Fruit fly (Drosophila melanogaster) whole organism, embryonic: ENCODE data around the gene Rtca.

Experiments
- ATbp ChIP-seq: fragments of 200-800 bp; sonication (Bioruptor generic); optimal IDR thresholded peaks from 2 replicates; lab custom pipeline; 2017; ENCODE audit warnings: missing biosample characterization, mild to moderate bottlenecking, missing genetic modification characterization, missing genetic modification reagents
- B-H2 ChIP-seq: fragments of 200-800 bp; sonication (Bioruptor generic); optimal IDR thresholded peaks from 2 replicates; lab custom pipeline; 2018; ENCODE audit warnings: missing biosample characterization, mild to moderate bottlenecking, missing genetic modification characterization
- CG10209 ChIP-seq: fragments of 200-800 bp; sonication (Bioruptor generic); optimal IDR thresholded peaks from 3 replicates; lab custom pipeline; 2017; ENCODE audit warnings: missing biosample characterization, mild to moderate bottlenecking, missing genetic modification characterization, missing genetic modification reagents
- CG12104 ChIP-seq: fragments of 200-800 bp; sonication (Bioruptor generic); optimal IDR thresholded peaks from 3 replicates; lab custom pipeline; 2016; ENCODE audit warnings: missing biosample characterization, missing genetic modification characterization
- CG13424 ChIP-seq: fragments of 200-800 bp; sonication (Bioruptor generic); optimal IDR thresholded peaks from 2 replicates; lab custom pipeline; 2019; ENCODE audit warnings: missing biosample characterization, mild to moderate bottlenecking, missing genetic modification characterization, moderate library complexity
- CG14014 ChIP-seq: fragments of 200-800 bp; sonication (Bioruptor generic); IDR thresholded peaks from 2 replicates; pipeline ENCODE4 v1.3.6; 2022; ENCODE audit warnings: missing biosample characterization, missing genetic modification characterization
- CG14667 ChIP-seq: fragments of 200-800 bp; sonication (Bioruptor generic); IDR thresholded peaks from 2 replicates; pipeline ENCODE4 v1.3.6; 2022; ENCODE audit warnings: missing biosample characterization, missing genetic modification characterization
- CG14860 ChIP-seq: fragments of 200-800 bp; sonication (Bioruptor generic); IDR thresholded peaks from 3 replicates; pipeline ENCODE4 v1.3.6; 2022; ENCODE audit warnings: missing biosample characterization, missing genetic modification characterization; ENCODE audit not compliant: partially characterized antibody
- CG1529 ChIP-seq: fragments of 200-800 bp; sonication (Bioruptor generic); optimal IDR thresholded peaks from 3 replicates; lab custom pipeline; 2018; ENCODE audit warnings: missing biosample characterization, missing genetic modification characterization
- CG1602 ChIP-seq: fragments of 200-800 bp; sonication (Bioruptor generic); optimal IDR thresholded peaks from 3 replicates; lab custom pipeline; 2016; ENCODE audit warnings: missing biosample characterization, missing genetic modification characterization
- CG17829 ChIP-seq: fragments of 200-800 bp; optimal IDR thresholded peaks from 2 replicates; lab custom pipeline; 2019; ENCODE audit warnings: missing biosample characterization, mild to moderate bottlenecking, missing genetic modification characterization, moderate library complexity
- CG17912 ChIP-seq: fragments of 200-800 bp; sonication (Bioruptor generic); optimal IDR thresholded peaks from 2 replicates; lab custom pipeline; 2018; ENCODE audit warnings: missing biosample characterization, mild to moderate bottlenecking, missing genetic modification characterization
- CG1792 ChIP-seq: fragments of 200-800 bp; sonication (Bioruptor generic); optimal IDR thresholded peaks from 2 replicates; lab custom pipeline; 2016; ENCODE audit warnings: missing biosample characterization, missing genetic modification characterization
- CG18262 ChIP-seq: fragments of 200-800 bp; optimal IDR thresholded peaks from 3 replicates; lab custom pipeline; 2019; ENCODE audit warnings: missing biosample characterization, mild to moderate bottlenecking, missing genetic modification characterization, moderate library complexity
- CG1832 ChIP-seq: fragments of 200-800 bp; sonication (Bioruptor generic); optimal IDR thresholded peaks from 2 replicates; lab custom pipeline; 2017; ENCODE audit warnings: missing biosample characterization, mild to moderate bottlenecking, missing genetic modification characterization, inconsistent platforms
- CG18599 ChIP-seq: fragments of 200-800 bp; sonication (Bioruptor generic); optimal IDR thresholded peaks from 3 replicates; lab custom pipeline; 2017; ENCODE audit warnings: missing biosample characterization, missing genetic modification characterization, mild to moderate bottlenecking, moderate library complexity, missing genetic modification reagents
- CG2120 ChIP-seq: fragments of 200-800 bp; sonication (Bioruptor generic); optimal IDR thresholded peaks from 3 replicates; lab custom pipeline; 2016; ENCODE audit warnings: missing biosample characterization, missing genetic modification characterization
- CG2678 ChIP-seq: fragments of 200-800 bp; sonication (Bioruptor generic); optimal IDR thresholded peaks from 3 replicates; lab custom pipeline; 2019; ENCODE audit warnings: missing biosample characterization, mild to moderate bottlenecking, missing genetic modification characterization, moderate library complexity
- CG32767 ChIP-seq: fragments of 200-800 bp; sonication (Bioruptor generic); IDR thresholded peaks from 2 replicates; pipeline ENCODE4 v1.3.6; 2022; ENCODE audit warnings: missing biosample characterization, missing genetic modification characterization
- CG33557 ChIP-seq: fragments of 200-800 bp; sonication (Bioruptor generic); optimal IDR thresholded peaks from 2 replicates; lab custom pipeline; 2019; ENCODE audit warnings: missing biosample characterization, mild to moderate bottlenecking, missing genetic modification characterization, moderate library complexity
- CG4282 ChIP-seq: fragments of 200-800 bp; sonication (Bioruptor generic); optimal IDR thresholded peaks from 2 replicates; lab custom pipeline; 2016; ENCODE audit warnings: missing biosample characterization, missing genetic modification characterization
- CG4360 ChIP-seq: fragments of 200-800 bp; sonication (Bioruptor generic); IDR thresholded peaks from 2 replicates; pipeline ENCODE4 v1.3.6; 2022; ENCODE audit warnings: missing biosample characterization, missing genetic modification characterization
- CG6272 ChIP-seq: fragments of 200-800 bp; sonication (Bioruptor generic); IDR thresholded peaks from 2 replicates; pipeline ENCODE4 v1.3.6; 2022; ENCODE audit warnings: missing biosample characterization, missing genetic modification characterization
- CHES-1-like ChIP-seq: fragments of 200-800 bp; sonication (Bioruptor generic); optimal IDR thresholded peaks from 2 replicates; lab custom pipeline; 2016; ENCODE audit warnings: missing biosample characterization, missing genetic modification characterization
- Camta ChIP-seq: fragments of 200-800 bp; sonication (Bioruptor generic); optimal IDR thresholded peaks from 2 replicates; lab custom pipeline; 2016; ENCODE audit warnings: missing biosample characterization, missing genetic modification characterization
- Dip2 ChIP-seq: fragments of 200-800 bp; sonication (Bioruptor generic); IDR thresholded peaks from 2 replicates; pipeline ENCODE4 v1.3.6; 2022; ENCODE audit warnings: missing biosample characterization, missing genetic modification characterization
- Dref ChIP-seq: fragments of 200-800 bp; sonication (Bioruptor generic); IDR thresholded peaks from 2 replicates; pipeline ENCODE4 v1.3.6; 2022; ENCODE audit warnings: missing biosample characterization, missing genetic modification characterization
- ERR ChIP-seq: fragments of 200-800 bp; sonication (Bioruptor generic); optimal IDR thresholded peaks from 2 replicates; lab custom pipeline; 2016; ENCODE audit warnings: missing biosample characterization, missing genetic modification characterization
- Fer3 ChIP-seq: fragments of 200-800 bp; sonication (Bioruptor generic); optimal IDR thresholded peaks from 2 replicates; lab custom pipeline; 2018; ENCODE audit warnings: missing biosample characterization, mild to moderate bottlenecking, missing genetic modification characterization, moderate library complexity
- Gug ChIP-seq: fragments of 200-800 bp; sonication (Bioruptor generic); IDR thresholded peaks from 4 replicates; pipeline ENCODE4 v1.3.6; 2022; ENCODE audit warnings: missing biosample characterization, missing genetic modification characterization
- Lhr ChIP-seq: fragments of 200-800 bp; sonication (Bioruptor generic); optimal IDR thresholded peaks from 3 replicates; lab custom pipeline; 2017; ENCODE audit warnings: mild to moderate bottlenecking, missing biosample characterization, missing genetic modification reagents, missing genetic modification characterization
- Med ChIP-seq: fragments of 200-800 bp; sonication (Bioruptor generic); peaks from one replicate; lab custom pipeline; 2016; ENCODE audit warnings: missing biosample characterization, missing genetic modification characterization, mild to moderate bottlenecking, inconsistent platforms, moderate library complexity
- Nf-YB ChIP-seq: fragments of 200-800 bp; sonication (Bioruptor generic); optimal IDR thresholded peaks from 3 replicates; lab custom pipeline; 2019; ENCODE audit warnings: missing biosample characterization, mild to moderate bottlenecking, missing genetic modification characterization, moderate library complexity
- Oaz ChIP-seq: fragments of 200-800 bp; sonication (Bioruptor generic); IDR thresholded peaks from 2 replicates; pipeline ENCODE4 v1.3.6; 2022; ENCODE audit warnings: missing biosample characterization, missing genetic modification characterization
- Ravus ChIP-seq: fragments of 200-800 bp; sonication (Bioruptor generic); IDR thresholded peaks from 2 replicates; pipeline ENCODE4 v1.3.6; 2022; ENCODE audit warnings: missing biosample characterization, missing genetic modification characterization
- Rx ChIP-seq: fragments of 200-800 bp; sonication (Bioruptor generic); IDR thresholded peaks from 2 replicates; pipeline ENCODE4 v1.3.6; 2022; ENCODE audit warnings: missing biosample characterization, missing genetic modification characterization
- bsh ChIP-seq, 2 experiments: fragments of 200-800 bp; sonication (Bioruptor generic); optimal IDR thresholded peaks; 2 replicates each; lab custom pipeline; 2017 to 2018; ENCODE audit warnings: mild to moderate bottlenecking in 2 of 2, missing biosample characterization in 2 of 2, missing genetic modification characterization in 2 of 2, moderate library complexity in 1 of 2
- gcm ChIP-seq: fragments of 200-800 bp; sonication (Bioruptor generic); optimal IDR thresholded peaks from 2 replicates; lab custom pipeline; 2019; ENCODE audit warnings: missing biosample characterization, mild to moderate bottlenecking, missing genetic modification characterization, moderate library complexity
- gsb ChIP-seq: fragments of 200-800 bp; sonication (Bioruptor generic); IDR thresholded peaks from 2 replicates; pipeline ENCODE4 v1.3.6; 2022; ENCODE audit warnings: missing biosample characterization, missing genetic modification characterization
- jigr1 ChIP-seq: fragments of 200-800 bp; sonication (Bioruptor generic); IDR thresholded peaks from 3 replicates; pipeline ENCODE4 v1.3.6; 2022; ENCODE audit warnings: missing biosample characterization, missing genetic modification characterization
- jumu ChIP-seq: fragments of 200-800 bp; sonication (Bioruptor generic); optimal IDR thresholded peaks from 3 replicates; lab custom pipeline; 2016; ENCODE audit warnings: missing biosample characterization, missing genetic modification characterization
- nom ChIP-seq: fragments of 200-800 bp; sonication (Bioruptor generic); optimal IDR thresholded peaks from 2 replicates; lab custom pipeline; 2017; ENCODE audit warnings: missing biosample characterization, missing genetic modification characterization, mild to moderate bottlenecking, moderate library complexity, missing genetic modification reagents
- peb ChIP-seq: fragments of 200-800 bp; sonication (Bioruptor generic); IDR thresholded peaks from 2 replicates; pipeline ENCODE4 v1.3.6; 2022; ENCODE audit warnings: missing biosample characterization, missing genetic modification characterization
- sima ChIP-seq: fragments of 200-800 bp; sonication (Bioruptor generic); optimal IDR thresholded peaks from 2 replicates; lab custom pipeline; 2016; ENCODE audit warnings: missing biosample characterization, missing genetic modification characterization
- sr ChIP-seq: fragments of 200-800 bp; sonication (Bioruptor generic); IDR thresholded peaks from 3 replicates; pipeline ENCODE4 v1.3.6; 2022; ENCODE audit warnings: missing biosample characterization, missing genetic modification characterization
- stwl ChIP-seq: fragments of 200-800 bp; sonication (Bioruptor generic); optimal IDR thresholded peaks from 3 replicates; lab custom pipeline; 2018; ENCODE audit warnings: missing biosample characterization, mild to moderate bottlenecking, missing genetic modification characterization, moderate library complexity
- tap ChIP-seq: fragments of 200-800 bp; optimal IDR thresholded peaks from 3 replicates; lab custom pipeline; 2019; ENCODE audit warnings: missing biosample characterization, mild to moderate bottlenecking, missing genetic modification characterization, moderate library complexity
- zfh1 ChIP-seq: fragments of 200-800 bp; sonication (Bioruptor generic); IDR thresholded peaks from 3 replicates; pipeline ENCODE4 v1.3.6; 2022; ENCODE audit warnings: missing biosample characterization, missing genetic modification characterization

Rtca gene

dm6 chrX:2071878-2072817 lies at the start of gene Rtca (continued):
- TF ChIP-seq jumu (peak; percentile 51), jigr1 (GFP tag; lab: Robert Waterston, UW) (no peak), Dref (no peak), CG6272 (GFP tag; lab: Robert Waterston, UW) (0 out of 2 replicates have a peak, but pooled peaks have one; percentile 17), CG33557 (no peak), zfh1 (GFP tag; lab: Robert Waterston, UW) (peak; percentile 41; the same call in 1 of the 3 replicates), CG14667 (GFP tag; lab: Robert Waterston, UW) (peak; percentile 48; the same call in 1 of the 2 replicates), peb (GFP tag; lab: Robert Waterston, UW) (no peak), CG2120 (GFP tag; lab: Kevin White, UChicago) (peak; percentile 85), CG10209 (GFP tag; lab: Kevin White, UChicago) (peak; percentile 66), ATbp (GFP tag; lab: Kevin White, UChicago) (peak; percentile 49), tap (tag; lab: Kevin White, UChicago) (peak; percentile 64), Fer3 (tag; lab: Kevin White, UChicago) (peak; percentile 62), bsh (GFP tag; optimal IDR thresholded peaks at IDR 0.05; lab: Kevin White, UChicago) (peak; percentile 66 to 75), gcm (GFP tag; lab: Kevin White, UChicago) (peak; percentile 39), CG17829 (tag; lab: Kevin White, UChicago) (peak; percentile 44), sima (GFP tag; lab: Kevin White, UChicago) (peak; percentile 2), CG17912 (no peak), gsb (GFP tag; lab: Robert Waterston, UW) (peak; percentile 57), CG1792 (GFP tag; lab: Kevin White, UChicago) (peak; percentile 13), CG4360 (GFP tag; lab: Robert Waterston, UW) (0 out of 2 replicates have a peak, but pooled peaks have one; percentile 21), CG13424 (peak; percentile 71), CG2678 (peak; percentile 81), Camta (peak; percentile 17), Rx (GFP tag; lab: Robert Waterston, UW) (no peak; the same call in 1 of the 2 replicates), CG18262 (tag; lab: Kevin White, UChicago) (peak; percentile 60), ERR (GFP tag; lab: Kevin White, UChicago) (peak; percentile 26), CHES-1-like (peak; percentile 43), CG18599 (GFP tag; lab: Kevin White, UChicago) (peak; percentile 93), CG14860 (no peak), Lhr (GFP tag; lab: Kevin White, UChicago) (no peak), Med (GFP tag; lab: Kevin White, UChicago) (peak; percentile 93), CG1602 (GFP tag; lab: Kevin White, UChicago) (peak; percentile 42), CG1832 (no peak), Nf-YB (GFP tag; lab: Kevin White, UChicago) (peak; percentile 19), CG12104 (GFP tag; lab: Kevin White, UChicago) (peak; percentile 48), Dip2 (GFP tag; lab: Robert Waterston, UW) (no peak), nom (GFP tag; lab: Kevin White, UChicago) (peak; percentile 92), CG4282 (GFP tag; lab: Kevin White, UChicago) (peak; percentile 13), CG14014 (GFP tag; lab: Robert Waterston, UW) (peak; percentile 72), Oaz (GFP tag; lab: Robert Waterston, UW) (no peak), Gug (peak; percentile 21; the same call in 1 of the 4 replicates), stwl (no peak), B-H2 (GFP tag; lab: Kevin White, UChicago) (no peak), Ravus (GFP tag; lab: Robert Waterston, UW) (no peak), CG1529 (GFP tag; lab: Kevin White, UChicago) (peak; percentile 8), CG32767 (no peak), sr (no peak)
